Fruit fly (Drosophila melanogaster) whole organism, embryonic: ENCODE results near the gene jus.

Experiments used
- Atf3 ChIP-seq: fragments of 200-800 bp; sonication (Bioruptor generic); optimal IDR thresholded peaks from 3 replicates; lab custom pipeline; 2016; ENCODE audit warnings: missing biosample characterization, missing genetic modification characterization
- CG10147 ChIP-seq: fragments of 200-800 bp; sonication (Bioruptor generic); optimal IDR thresholded peaks from 2 replicates; lab custom pipeline; 2019; ENCODE audit warnings: missing biosample characterization, mild to moderate bottlenecking, missing genetic modification characterization, moderate library complexity
- CG10267 ChIP-seq: fragments of 200-800 bp; sonication (Bioruptor generic); optimal IDR thresholded peaks from 2 replicates; lab custom pipeline; 2018; ENCODE audit warnings: missing biosample characterization, mild to moderate bottlenecking, missing genetic modification characterization, moderate library complexity
- CG10462 ChIP-seq: fragments of 200-800 bp; sonication (Bioruptor generic); optimal IDR thresholded peaks from 2 replicates; lab custom pipeline; 2016; ENCODE audit warnings: missing biosample characterization, missing genetic modification characterization
- CG10543 ChIP-seq: fragments of 200-800 bp; sonication (Bioruptor generic); optimal IDR thresholded peaks from 3 replicates; lab custom pipeline; 2017; ENCODE audit warnings: missing biosample characterization, mild to moderate bottlenecking, missing genetic modification characterization, moderate library complexity
- CG12659 ChIP-seq: fragments of 200-800 bp; sonication (Bioruptor generic); optimal IDR thresholded peaks from 3 replicates; lab custom pipeline; 2017; ENCODE audit warnings: mild to moderate bottlenecking, missing biosample characterization, missing genetic modification reagents, missing genetic modification characterization
- CG1647 ChIP-seq: fragments of 200-800 bp; sonication (Bioruptor generic); optimal IDR thresholded peaks from 3 replicates; lab custom pipeline; 2016; ENCODE audit warnings: missing biosample characterization, missing genetic modification characterization
- CG16779 ChIP-seq: fragments of 200-800 bp; sonication (Bioruptor generic); IDR thresholded peaks from 2 replicates; pipeline ENCODE4 v1.3.6; 2022; ENCODE audit warnings: missing biosample characterization, missing genetic modification characterization
- CG17361 ChIP-seq: fragments of 200-800 bp; sonication (Bioruptor generic); IDR thresholded peaks from 3 replicates; pipeline ENCODE4 v1.3.6; 2022; ENCODE audit warnings: missing biosample characterization, missing genetic modification characterization
- CG2875 ChIP-seq: fragments of 200-800 bp; sonication (Bioruptor generic); optimal IDR thresholded peaks from 2 replicates; lab custom pipeline; 2017; ENCODE audit warnings: missing biosample characterization, mild to moderate bottlenecking, missing genetic modification characterization, missing genetic modification reagents
- CG34376 ChIP-seq: fragments of 200-800 bp; sonication (Bioruptor generic); optimal IDR thresholded peaks from 2 replicates; lab custom pipeline; 2018; ENCODE audit warnings: missing biosample characterization, mild to moderate bottlenecking, missing genetic modification characterization
- CG3838 ChIP-seq: fragments of 200-800 bp; sonication (Bioruptor generic); optimal IDR thresholded peaks from 3 replicates; lab custom pipeline; 2016; ENCODE audit warnings: missing biosample characterization, missing genetic modification characterization
- CG3995 ChIP-seq: fragments of 200-800 bp; sonication (Bioruptor generic); optimal IDR thresholded peaks from 3 replicates; lab custom pipeline; 2016; ENCODE audit warnings: missing biosample characterization, missing genetic modification characterization
- CG42726 ChIP-seq: fragments of 200-800 bp; sonication (Bioruptor generic); IDR thresholded peaks from 2 replicates; pipeline ENCODE4 v1.3.6; 2022; ENCODE audit warnings: missing biosample characterization, missing genetic modification characterization; ENCODE audit not compliant: partially characterized antibody
- CG4854 ChIP-seq: fragments of 200-800 bp; sonication (Bioruptor generic); optimal IDR thresholded peaks from 2 replicates; lab custom pipeline; 2016; ENCODE audit warnings: missing biosample characterization, missing genetic modification characterization, inconsistent platforms
- CG5953 ChIP-seq: fragments of 200-800 bp; sonication (Bioruptor generic); IDR thresholded peaks from 2 replicates; pipeline ENCODE4 v1.3.6; 2022; ENCODE audit warnings: missing biosample characterization, missing genetic modification characterization
- CG7786 ChIP-seq: fragments of 200-800 bp; sonication (Bioruptor generic); optimal IDR thresholded peaks from 2 replicates; lab custom pipeline; 2016; ENCODE audit warnings: missing biosample characterization, missing genetic modification characterization
- CG8924 ChIP-seq: fragments of 200-800 bp; optimal IDR thresholded peaks from 3 replicates; lab custom pipeline; 2019; ENCODE audit warnings: missing biosample characterization, mild to moderate bottlenecking, missing genetic modification characterization, moderate library complexity
- CG9727 ChIP-seq: fragments of 200-800 bp; sonication (Bioruptor generic); optimal IDR thresholded peaks from 3 replicates; lab custom pipeline; 2017; ENCODE audit warnings: missing biosample characterization, mild to moderate bottlenecking, missing genetic modification characterization
- D19B ChIP-seq: fragments of 200-800 bp; sonication (Bioruptor generic); optimal IDR thresholded peaks from 2 replicates; lab custom pipeline; 2017; ENCODE audit warnings: missing biosample characterization, mild to moderate bottlenecking, missing genetic modification characterization
- Dp ChIP-seq: fragments of 200-800 bp; sonication (Bioruptor generic); optimal IDR thresholded peaks from 2 replicates; lab custom pipeline; 2018; ENCODE audit warnings: missing biosample characterization, mild to moderate bottlenecking, missing genetic modification characterization, moderate library complexity
- GATAe ChIP-seq: fragments of 200-800 bp; sonication (Bioruptor generic); conservative IDR thresholded peaks from 2 replicates; pipeline ENCODE4 v1.3.6; 2022; ENCODE audit warnings: missing biosample characterization, missing genetic modification characterization
- H15 ChIP-seq: fragments of 200-800 bp; sonication (Bioruptor generic); IDR thresholded peaks from 3 replicates; pipeline ENCODE4 v1.3.6; 2022; ENCODE audit warnings: missing biosample characterization, missing genetic modification characterization
- Hr3 ChIP-seq: fragments of 200-800 bp; sonication (Bioruptor generic); optimal IDR thresholded peaks from 3 replicates; lab custom pipeline; 2016; ENCODE audit warnings: missing biosample characterization, missing genetic modification characterization
- Lpt ChIP-seq: fragments of >200 bp; optimal IDR thresholded peaks from 2 replicates; lab custom pipeline; 2018; ENCODE audit warnings: missing biosample characterization, missing genetic modification characterization
- MBD-R2 ChIP-seq: fragments of 200-800 bp; sonication (Bioruptor generic); IDR thresholded peaks from 2 replicates; pipeline ENCODE4 v1.3.6; 2022; ENCODE audit warnings: missing biosample characterization, missing genetic modification characterization
- Oli ChIP-seq: fragments of 200-800 bp; sonication (Bioruptor generic); optimal IDR thresholded peaks from 2 replicates; lab custom pipeline; 2018; ENCODE audit warnings: missing biosample characterization, mild to moderate bottlenecking, missing genetic modification characterization, moderate library complexity
- Optix ChIP-seq: fragments of 200-800 bp; sonication (Bioruptor generic); IDR thresholded peaks from 3 replicates; pipeline ENCODE4 v1.3.6; 2022; ENCODE audit warnings: missing biosample characterization, missing genetic modification characterization
- Sox102F ChIP-seq: fragments of 200-800 bp; sonication (Bioruptor generic); optimal IDR thresholded peaks from 2 replicates; lab custom pipeline; 2018; ENCODE audit warnings: missing biosample characterization, mild to moderate bottlenecking, missing genetic modification characterization, moderate library complexity
- Ssrp ChIP-seq: fragments of 200-800 bp; sonication (Bioruptor generic); optimal IDR thresholded peaks from 2 replicates; lab custom pipeline; 2018; ENCODE audit warnings: missing biosample characterization, mild to moderate bottlenecking, missing genetic modification characterization, moderate library complexity
- ac ChIP-seq: fragments of 200-800 bp; sonication (Bioruptor generic); optimal IDR thresholded peaks from 3 replicates; lab custom pipeline; 2017; ENCODE audit warnings: missing biosample characterization, mild to moderate bottlenecking, missing genetic modification characterization
- ap ChIP-seq: fragments of 200-800 bp; sonication (Bioruptor generic); IDR thresholded peaks from 2 replicates; pipeline ENCODE4 v1.3.6; 2022; ENCODE audit warnings: missing biosample characterization, missing genetic modification characterization
- br ChIP-seq: fragments of >200 bp; optimal IDR thresholded peaks from 2 replicates; lab custom pipeline; 2017
- corto ChIP-seq: fragments of 200-800 bp; sonication (Bioruptor generic); optimal IDR thresholded peaks from 2 replicates; lab custom pipeline; 2016; ENCODE audit warnings: missing biosample characterization, mild to moderate bottlenecking, missing genetic modification characterization, moderate library complexity
- emc ChIP-seq: fragments of 200-800 bp; sonication (Bioruptor generic); optimal IDR thresholded peaks from 2 replicates; lab custom pipeline; 2016; ENCODE audit warnings: missing biosample characterization, missing genetic modification characterization
- inv ChIP-seq: fragments of 200-800 bp; sonication (Bioruptor generic); IDR thresholded peaks from 2 replicates; pipeline ENCODE4 v1.3.6; 2022; ENCODE audit warnings: missing biosample characterization, missing genetic modification characterization; ENCODE audit not compliant: partially characterized antibody
- jing ChIP-seq: fragments of 200-800 bp; sonication (Bioruptor generic); optimal IDR thresholded peaks from 2 replicates; lab custom pipeline; 2018; ENCODE audit warnings: missing biosample characterization, mild to moderate bottlenecking, missing genetic modification characterization
- kah ChIP-seq: fragments of 200-800 bp; sonication (Bioruptor generic); optimal IDR thresholded peaks from 2 replicates; lab custom pipeline; 2018; ENCODE audit warnings: missing biosample characterization, mild to moderate bottlenecking, missing genetic modification characterization
- ken ChIP-seq: fragments of 200-800 bp; sonication (Bioruptor generic); IDR thresholded peaks from 3 replicates; pipeline ENCODE4 v1.3.6; 2022; ENCODE audit warnings: missing biosample characterization, missing genetic modification characterization
- lov ChIP-seq, 2 experiments: fragments of 200-800 bp in 1 of 2; fragments of >200 bp in 1 of 2; sonication (Bioruptor generic) in 1 of 2; IDR thresholded peaks in 1 of 2; optimal IDR thresholded peaks in 1 of 2; 2 replicates in 1 of 2; 3 replicates in 1 of 2; pipeline versions ENCODE4 v1.3.6 to Lab custom; 2017 to 2022; ENCODE audit warnings: missing biosample characterization in 1 of 2, missing genetic modification characterization in 1 of 2
- luna ChIP-seq: fragments of 200-800 bp; sonication (Bioruptor generic); optimal IDR thresholded peaks from 2 replicates; lab custom pipeline; 2016; ENCODE audit warnings: missing biosample characterization, missing genetic modification characterization
- nau ChIP-seq: fragments of 200-800 bp; sonication (Bioruptor generic); optimal IDR thresholded peaks from 3 replicates; lab custom pipeline; 2017; ENCODE audit warnings: missing biosample characterization, mild to moderate bottlenecking, missing genetic modification characterization, missing genetic modification reagents
- onecut ChIP-seq: fragments of 200-800 bp; sonication (Bioruptor generic); IDR thresholded peaks from 2 replicates; pipeline ENCODE4 v1.3.6; 2022; ENCODE audit warnings: missing biosample characterization, missing genetic modification characterization
- p53 ChIP-seq: fragments of 200-800 bp; sonication (Bioruptor generic); optimal IDR thresholded peaks from 2 replicates; lab custom pipeline; 2016; ENCODE audit warnings: missing biosample characterization, missing genetic modification characterization
- pnt ChIP-seq: fragments of 200-800 bp; sonication (Bioruptor generic); optimal IDR thresholded peaks from 3 replicates; lab custom pipeline; 2016; ENCODE audit warnings: missing biosample characterization, missing genetic modification characterization
- pzg ChIP-seq: fragments of 200-800 bp; sonication (Bioruptor generic); optimal IDR thresholded peaks from 3 replicates; lab custom pipeline; 2018; ENCODE audit warnings: missing biosample characterization, mild to moderate bottlenecking, missing genetic modification characterization, moderate library complexity
- ro ChIP-seq: fragments of 200-800 bp; sonication (Bioruptor generic); IDR thresholded peaks from 2 replicates; pipeline ENCODE4 v1.3.6; 2022; ENCODE audit warnings: missing biosample characterization, missing genetic modification characterization
- scrt ChIP-seq: fragments of 200-800 bp; sonication (Bioruptor generic); optimal IDR thresholded peaks from 2 replicates; lab custom pipeline; 2018; ENCODE audit warnings: missing biosample characterization, mild to moderate bottlenecking, missing genetic modification characterization, moderate library complexity
- so ChIP-seq: fragments of 200-800 bp; sonication (Bioruptor generic); IDR thresholded peaks from 3 replicates; pipeline ENCODE4 v1.3.6; 2022; ENCODE audit warnings: missing biosample characterization, missing genetic modification characterization
- tgo ChIP-seq: fragments of 200-800 bp; sonication (Bioruptor generic); IDR thresholded peaks from 3 replicates; pipeline ENCODE4 v1.3.6; 2022; ENCODE audit warnings: missing biosample characterization, missing genetic modification characterization
- tx ChIP-seq: fragments of 200-800 bp; sonication (Bioruptor generic); optimal IDR thresholded peaks from 2 replicates; lab custom pipeline; 2016; ENCODE audit warnings: missing biosample characterization, missing genetic modification characterization

jus gene

dm6 chr3R:29214262-29214661 lies 19.5 kb upstream of the jus start (continued):
- peak; percentile 98 for TF ChIP-seq CG10147 (GFP tag; lab: Kevin White, UChicago)
- no peak for TF ChIP-seq lov (optimal IDR thresholded peaks at IDR 0.05; lab: Kevin White, UChicago)
- peak; percentile 100 for TF ChIP-seq lov (GFP tag; IDR thresholded peaks at IDR 0.05; lab: Robert Waterston, UW)
- TF ChIP-seq Atf3 (GFP tag; lab: Kevin White, UChicago), result peak; percentile 98
- TF ChIP-seq Dp, result peak; percentile 46
- peak; percentile 100 for TF ChIP-seq corto (GFP tag; lab: Kevin White, UChicago)
- TF ChIP-seq MBD-R2, result peak; percentile 99
- peak; percentile 100 for TF ChIP-seq CG9727 (GFP tag; lab: Kevin White, UChicago)
- TF ChIP-seq Lpt (GFP tag; lab: Kevin White, UChicago), result no peak
- TF ChIP-seq CG10267, result peak; percentile 98
- TF ChIP-seq CG16779 (GFP tag; lab: Robert Waterston, UW), result peak; percentile 99
- peak; percentile 98 for TF ChIP-seq scrt (GFP tag; lab: Kevin White, UChicago)
- TF ChIP-seq CG2875 (GFP tag; lab: Kevin White, UChicago), result peak; percentile 99
- TF ChIP-seq ap (GFP tag; lab: Robert Waterston, UW), result peak; percentile 99
- TF ChIP-seq ken (GFP tag; lab: Robert Waterston, UW), result peak; percentile 99
- peak; percentile 27; the same call in 1 of the 2 replicates for TF ChIP-seq CG42726 (GFP tag; lab: Robert Waterston, UW)
- peak; percentile 99 for TF ChIP-seq CG4854 (GFP tag; lab: Kevin White, UChicago)
- TF ChIP-seq D19B (GFP tag; lab: Kevin White, UChicago), result peak; percentile 96
- TF ChIP-seq ro (GFP tag; lab: Robert Waterston, UW), result peak; percentile 97
- TF ChIP-seq jing (GFP tag; lab: Kevin White, UChicago), result peak; percentile 98
- TF ChIP-seq pzg, result peak; percentile 37
- peak; percentile 99 for TF ChIP-seq H15
- TF ChIP-seq Oli (tag; lab: Kevin White, UChicago), result peak; percentile 99
- TF ChIP-seq br (lab: Kevin White, UChicago), result no peak
- peak; percentile 97 for TF ChIP-seq GATAe (GFP tag; lab: Robert Waterston, UW)
- peak; percentile 97 for TF ChIP-seq kah (GFP tag; lab: Kevin White, UChicago)
- peak; percentile 100 for TF ChIP-seq CG12659 (GFP tag; lab: Kevin White, UChicago)
- TF ChIP-seq tx (GFP tag; lab: Kevin White, UChicago), result peak; percentile 98
- TF ChIP-seq Ssrp (tag; lab: Kevin White, UChicago), result peak; percentile 98
- peak; percentile 99 for TF ChIP-seq nau (GFP tag; lab: Kevin White, UChicago)
- TF ChIP-seq CG17361, result peak; percentile 98
- TF ChIP-seq p53 (GFP tag; lab: Kevin White, UChicago), result peak; percentile 97
- peak; percentile 99 for TF ChIP-seq CG10462 (GFP tag; lab: Kevin White, UChicago)
- TF ChIP-seq CG8924 (tag; lab: Kevin White, UChicago), result peak; percentile 99
- peak; percentile 99 for TF ChIP-seq tgo (GFP tag; lab: Robert Waterston, UW)
- TF ChIP-seq pnt, result peak; percentile 98
- peak; percentile 99 for TF ChIP-seq CG10543 (GFP tag; lab: Kevin White, UChicago)
- peak; percentile 98 for TF ChIP-seq CG34376 (GFP tag; lab: Kevin White, UChicago)
- peak; percentile 99 for TF ChIP-seq Sox102F
- peak; percentile 98 for TF ChIP-seq CG3838 (GFP tag; lab: Kevin White, UChicago)
- peak; percentile 99 for TF ChIP-seq CG7786 (GFP tag; lab: Kevin White, UChicago)
- TF ChIP-seq CG1647 (GFP tag; lab: Kevin White, UChicago), result peak; percentile 99
- TF ChIP-seq Hr3, result peak; percentile 99
- TF ChIP-seq Optix (GFP tag; lab: Robert Waterston, UW), result peak; percentile 100
- peak; percentile 96 for TF ChIP-seq luna (GFP tag; lab: Kevin White, UChicago)
- peak; percentile 99 for TF ChIP-seq onecut (GFP tag; lab: Robert Waterston, UW)
- peak; percentile 97 for TF ChIP-seq emc (GFP tag; lab: Kevin White, UChicago)
- peak; percentile 100 for TF ChIP-seq ac (GFP tag; lab: Kevin White, UChicago)
- peak; percentile 99 for TF ChIP-seq CG5953 (GFP tag; lab: Robert Waterston, UW)
- TF ChIP-seq so (GFP tag; lab: Robert Waterston, UW), result peak; percentile 100
- no peak for TF ChIP-seq inv (GFP tag; lab: Robert Waterston, UW)
- TF ChIP-seq CG3995 (GFP tag; lab: Kevin White, UChicago), result peak; percentile 88
